Worm (Caenorhabditis elegans) whole organism, midembryonic: ENCODE results near the gene F35D11.4.

Source experiments
- cog-1 ChIP-seq: sonication (generic microtip); optimal IDR thresholded peaks from 2 replicates; lab custom pipeline; 2016; ENCODE audit warnings: missing genetic modification characterization, missing compliant biosample characterization
- flt-1 ChIP-seq: fragments of 200-800 bp; sonication (Bioruptor generic); IDR thresholded peaks from 2 replicates; pipeline ENCODE4 v1.3.6; 2022; ENCODE audit warnings: missing genetic modification characterization, missing compliant biosample characterization
- klf-2 ChIP-seq: fragments of 200-800 bp; sonication (Bioruptor generic); conservative IDR thresholded peaks from 2 replicates; pipeline ENCODE4 v1.3.6; 2022; ENCODE audit warnings: missing genetic modification reagents, missing genetic modification characterization, missing compliant biosample characterization
- med-1 ChIP-seq: sonication (generic microtip); optimal IDR thresholded peaks from 2 replicates; lab custom pipeline; 2017; ENCODE audit warnings: missing genetic modification characterization, mild to moderate bottlenecking, missing compliant biosample characterization, antibody characterized with exemption, missing genetic modification reagents; ENCODE audit not compliant: insufficient read depth
- ref-1 ChIP-seq: fragments of 200-800 bp; sonication (Bioruptor generic); conservative IDR thresholded peaks from 2 replicates; pipeline ENCODE4 v1.3.6; 2022; ENCODE audit warnings: missing genetic modification reagents, missing genetic modification characterization, missing compliant biosample characterization
- tab-1 ChIP-seq: fragments of 200-800 bp; sonication (Bioruptor generic); IDR thresholded peaks from 2 replicates; pipeline ENCODE4 v1.3.6; 2022; ENCODE audit warnings: missing genetic modification characterization, missing compliant biosample characterization
- ztf-23 ChIP-seq: fragments of 200-800 bp; sonication (Bioruptor generic); IDR thresholded peaks from 2 replicates; pipeline ENCODE4 v1.3.6; 2022; ENCODE audit warnings: missing genetic modification reagents, missing genetic modification characterization, missing compliant biosample characterization
- ztf-29 ChIP-seq: fragments of 200-800 bp; sonication (Bioruptor generic); IDR thresholded peaks from 2 replicates; pipeline ENCODE4 v1.3.6; 2022; ENCODE audit warnings: missing genetic modification reagents, missing genetic modification characterization, missing compliant biosample characterization

DNA sequence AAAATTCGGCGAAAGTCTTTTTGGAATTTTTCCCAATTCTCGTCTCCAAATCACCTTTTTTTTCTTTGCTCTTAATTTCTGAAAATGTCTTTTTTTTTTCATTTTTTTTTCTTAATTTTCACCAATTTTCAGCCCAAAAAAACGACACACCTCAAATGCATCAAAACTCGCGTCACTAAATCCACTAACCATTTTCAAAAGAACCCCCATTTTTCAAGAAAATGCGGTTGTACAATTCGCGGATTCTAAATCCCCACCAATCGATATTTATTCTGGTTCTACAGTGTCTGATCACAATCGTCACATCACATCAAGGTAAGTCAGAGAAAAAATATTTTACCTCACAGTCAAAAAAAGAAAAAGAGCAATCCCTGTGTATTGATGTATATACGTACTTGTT is 31.4 kb upstream of the F35D11.4 start, which contains the start of gene vab-1:
- TF ChIP-seq flt-1 (no peak), klf-2 (GFP tag; lab: Robert Waterston, UW) (no peak), ztf-29 (GFP tag; lab: Robert Waterston, UW) (no peak), tab-1 (GFP tag; lab: Robert Waterston, UW) (no peak), med-1 (GFP tag; lab: Kevin White, UChicago) (no peak), cog-1 (tag; lab: Kevin White, UChicago) (no peak), ztf-23 (no peak), ref-1 (GFP tag; lab: Robert Waterston, UW) (no peak)
